Worm (Caenorhabditis elegans): ENCODE measurements around the gene fkb-4.

DNA sequence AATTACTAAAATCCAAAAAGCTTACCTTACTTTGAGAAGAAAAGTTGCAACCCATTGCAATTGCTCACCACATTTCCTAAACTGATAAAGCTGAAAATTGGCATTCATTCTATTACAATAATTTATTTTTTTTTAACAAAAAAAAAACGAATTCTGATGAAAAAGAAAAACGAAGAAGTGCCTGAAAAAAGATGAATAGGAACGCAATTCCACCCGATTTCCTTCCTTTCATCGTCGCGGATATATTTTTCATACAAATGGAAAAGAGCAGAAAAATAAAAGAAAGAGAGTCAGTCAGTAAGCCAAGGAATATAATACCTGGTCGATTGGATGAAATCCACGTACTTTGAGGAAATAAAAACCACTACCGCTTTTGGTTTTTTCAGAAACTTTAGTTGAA, 32.1 kb downstream of the fkb-4 start, which contains the start of gene gpa-13:
- TF ChIP-seq dao-5 (tag; optimal IDR thresholded peaks at IDR 0.05) (no peak), him-1 (tag; optimal IDR thresholded peaks at IDR 0.05) (no peak)

All from whole organism, L4/young adult.